Fruit fly (Drosophila melanogaster): ENCODE data around the gene Rpn3.

Gene Rpn3

DNA sequence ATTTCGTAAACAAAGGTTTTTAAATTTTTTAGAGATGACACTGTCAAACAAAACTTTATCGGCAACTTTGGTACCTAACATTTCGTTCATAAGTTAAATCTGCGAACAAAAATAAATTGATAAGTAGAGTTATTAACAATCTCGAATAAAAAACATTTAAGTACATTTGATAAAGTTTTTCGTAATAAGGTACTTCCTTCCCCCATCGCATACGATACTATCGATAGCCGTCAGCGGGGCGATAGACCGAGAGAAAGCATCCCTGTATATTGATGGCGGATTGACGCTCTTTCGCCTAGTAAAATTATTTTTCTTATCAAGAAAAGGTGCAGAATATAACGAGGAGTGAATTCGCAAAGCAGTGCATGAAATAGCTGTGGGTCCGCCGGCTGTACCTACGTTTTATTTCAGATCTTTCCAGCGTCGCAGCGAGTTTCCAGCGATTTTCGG lies 6.5 kb upstream of the Rpn3 start, which contains the start of the genes Ttc19 and Acn (continued):
- no peak for TF ChIP-seq CkIIα-i1 (GFP tag; IDR thresholded peaks at IDR 0.05)
- peak; percentile 76 for TF ChIP-seq CG18619 (GFP tag; optimal IDR thresholded peaks at IDR 0.05)
- peak; percentile 79 for TF ChIP-seq CG15696 (tag; optimal IDR thresholded peaks at IDR 0.05)
- TF ChIP-seq slou (GFP tag; optimal IDR thresholded peaks at IDR 0.05): peak; percentile 69
- peak; percentile 7 to 80 for TF ChIP-seq bsh (GFP tag; optimal IDR thresholded peaks at IDR 0.05)
- TF ChIP-seq Atf-2 (GFP tag; optimal IDR thresholded peaks at IDR 0.05): peak; percentile 80
- peak; percentile 86 for TF ChIP-seq CG12659 (GFP tag; optimal IDR thresholded peaks at IDR 0.05)
- no peak for TF ChIP-seq sim (GFP tag; IDR thresholded peaks at IDR 0.05)
- no peak for TF ChIP-seq pros (GFP tag; optimal IDR thresholded peaks at IDR 0.05)
- TF ChIP-seq CG1792 (GFP tag; optimal IDR thresholded peaks at IDR 0.05): peak; percentile 87
- no peak for TF ChIP-seq tll (GFP tag; optimal IDR thresholded peaks at IDR 0.05)
- TF ChIP-seq Neu2 (GFP tag; optimal IDR thresholded peaks at IDR 0.05; ENCODE audit: borderline replicate concordance): peak; percentile 78
- peak; percentile 86 for TF ChIP-seq CG1603 (tag; optimal IDR thresholded peaks at IDR 0.05)
- TF ChIP-seq org-1 (GFP tag; optimal IDR thresholded peaks at IDR 0.05): no peak
- peak; percentile 82 for TF ChIP-seq Chrac-16 (GFP tag; optimal IDR thresholded peaks at IDR 0.05)
- TF ChIP-seq CG6254 (GFP tag; optimal IDR thresholded peaks at IDR 0.05): peak; percentile 50
- TF ChIP-seq ase (GFP tag; IDR thresholded peaks at IDR 0.05): peak; percentile 67; the same call in 2 of the 3 replicates
- TF ChIP-seq CG8089 (GFP tag; optimal IDR thresholded peaks at IDR 0.05): peak; percentile 81
- peak; percentile 73 for TF ChIP-seq CG16815 (GFP tag; optimal IDR thresholded peaks at IDR 0.05)
- peak; percentile 82 for TF ChIP-seq ara (GFP tag; IDR thresholded peaks at IDR 0.05)
- peak; percentile 75 for TF ChIP-seq Ada2b (GFP tag; IDR thresholded peaks at IDR 0.05)
- peak; percentile 45 for TF ChIP-seq crol (GFP tag; IDR thresholded peaks at IDR 0.05)
- TF ChIP-seq sr (GFP tag; IDR thresholded peaks at IDR 0.05): 0 out of 3 replicates have a peak, but pooled peaks have one; percentile 17
- peak; percentile 96 for TF ChIP-seq CG14860 (GFP tag; IDR thresholded peaks at IDR 0.05; ENCODE audit: partially characterized antibody)
- 0 out of 2 replicates have a peak, but pooled peaks have one; percentile 46 for TF ChIP-seq CG16779 (GFP tag; IDR thresholded peaks at IDR 0.05)
- TF ChIP-seq CG17568 (GFP tag; optimal IDR thresholded peaks at IDR 0.05): no peak
- peak; percentile 71 for TF ChIP-seq Taf1 (GFP tag; IDR thresholded peaks at IDR 0.05)
- no peak for TF ChIP-seq eve (GFP tag; optimal IDR thresholded peaks at IDR 0.05)
- TF ChIP-seq Scr (GFP tag; IDR thresholded peaks at IDR 0.05; ENCODE audit: partially characterized antibody): peak; percentile 98
- TF ChIP-seq CG13624 (GFP tag; optimal IDR thresholded peaks at IDR 0.05): peak; percentile 92
- peak; percentile 75 for TF ChIP-seq Fer1 (GFP tag; optimal IDR thresholded peaks at IDR 0.05)
- TF ChIP-seq wdn (GFP tag; IDR thresholded peaks at IDR 0.05): peak; percentile 83
- TF ChIP-seq btn (GFP tag; optimal IDR thresholded peaks at IDR 0.05): peak; percentile 56
- TF ChIP-seq Mrtf (GFP tag; IDR thresholded peaks at IDR 0.05): no peak; the same call in none of the 3 replicates
- peak; percentile 61 for TF ChIP-seq CG10654 (GFP tag; optimal IDR thresholded peaks at IDR 0.05)
- TF ChIP-seq E2f2 (GFP tag; IDR thresholded peaks at IDR 0.05): peak; percentile 71
- TF ChIP-seq CG7963 (GFP tag; IDR thresholded peaks at IDR 0.05; ENCODE audit: partially characterized antibody): peak; percentile 92
- TF ChIP-seq CG6791 (GFP tag; IDR thresholded peaks at IDR 0.05; ENCODE audit: partially characterized antibody): peak; percentile 96
- TF ChIP-seq CG13287 (GFP tag; IDR thresholded peaks at IDR 0.05; ENCODE audit: partially characterized antibody): peak; percentile 95
- peak; percentile 80 for TF ChIP-seq Fer3 (tag; optimal IDR thresholded peaks at IDR 0.05)
- peak; percentile 78 for TF ChIP-seq CG7839 (tag; optimal IDR thresholded peaks at IDR 0.05)
- TF ChIP-seq crc (GFP tag; optimal IDR thresholded peaks at IDR 0.05): peak; percentile 84
- TF ChIP-seq Hr78 (GFP tag; optimal IDR thresholded peaks at IDR 0.05): no peak
- TF ChIP-seq CrebB (tag; optimal IDR thresholded peaks at IDR 0.05): peak; percentile 54
- peak; percentile 86 for TF ChIP-seq slp2 (GFP tag; optimal IDR thresholded peaks at IDR 0.05)
